Worm (Caenorhabditis elegans): ENCODE data around the gene srg-8.

Gene srg-8

ce11 chrIII:6207881-6208280 lies 46.8 kb downstream of the srg-8 start, which contains the start of gene C23G10.2:
TSS of gene C23G10.2 (plus strand) at chrIII:6208064.
- TF ChIP-seq zag-1 (tag; optimal IDR thresholded peaks at IDR 0.05): no peak
- TF ChIP-seq ctbp-1 (GFP tag; IDR thresholded peaks at IDR 0.05): 0 out of 2 replicates have a peak, but pooled peaks have one; percentile 39
- 0 out of 2 replicates have a peak, but pooled peaks have one; percentile 25 for TF ChIP-seq Y75B8A.6 (GFP tag; IDR thresholded peaks at IDR 0.05)
- no peak for TF ChIP-seq pqm-1 (tag; optimal IDR thresholded peaks at IDR 0.05)
- no peak for TF ChIP-seq nhr-11 (tag; optimal IDR thresholded peaks at IDR 0.05)
- TF ChIP-seq mes-2 (tag; optimal IDR thresholded peaks at IDR 0.05; ENCODE audit: poor library complexity, severe bottlenecking): peak; percentile 24
- TF ChIP-seq mxl-3 (GFP tag; optimal IDR thresholded peaks at IDR 0.05): peak; percentile 24
- TF ChIP-seq F49E8.2 (tag; optimal IDR thresholded peaks at IDR 0.05; ENCODE audit: borderline replicate concordance): peak; percentile 43
- peak; percentile 4; the same call in 1 of the 2 replicates for TF ChIP-seq vab-7 (GFP tag; IDR thresholded peaks at IDR 0.05)
- TF ChIP-seq lin-38 (GFP tag; IDR thresholded peaks at IDR 0.05): peak; percentile 34; the same call in 1 of the 2 replicates
- 0 out of 2 replicates have a peak, but pooled peaks have one; percentile 42 for TF ChIP-seq egl-43 (GFP tag; IDR thresholded peaks at IDR 0.05)
- TF ChIP-seq gei-8 (GFP tag; optimal IDR thresholded peaks at IDR 0.05): no peak
- TF ChIP-seq nhr-28 (tag; optimal IDR thresholded peaks at IDR 0.05): peak; percentile 20
- TF ChIP-seq nhr-41 (GFP tag; IDR thresholded peaks at IDR 0.05): 0 out of 2 replicates have a peak, but pooled peaks have one; percentile 13
- peak; percentile 78 for TF ChIP-seq ama-1 (optimal IDR thresholded peaks at IDR 0.05)
- TF ChIP-seq arid-1 (GFP tag; conservative IDR thresholded peaks at IDR 0.05): 0 out of 2 replicates have a peak, but pooled peaks have one; percentile 16
- TF ChIP-seq F44E2.7 (GFP tag; IDR thresholded peaks at IDR 0.05): 0 out of 2 replicates have a peak, but pooled peaks have one; percentile 7
- TF ChIP-seq daf-19 (GFP tag; conservative IDR thresholded peaks at IDR 0.05): no peak
- TF ChIP-seq lir-3 (tag; optimal IDR thresholded peaks at IDR 0.05): no peak
- 0 out of 2 replicates have a peak, but pooled peaks have one; percentile 7 for TF ChIP-seq T26A8.4 (GFP tag; IDR thresholded peaks at IDR 0.05)
- TF ChIP-seq Y48G9A.11 (GFP tag; IDR thresholded peaks at IDR 0.05): peak; percentile 51; the same call in 1 of the 2 replicates

ce11 chrIII:6207046-6207445 lies 47.6 kb downstream of the srg-8 start:
- TF ChIP-seq saeg-2 (GFP tag; IDR thresholded peaks at IDR 0.05): 0 out of 2 replicates have a peak, but pooled peaks have one; percentile 18
- no peak for TF ChIP-seq mxl-2 (GFP tag; conservative IDR thresholded peaks at IDR 0.05)
- TF ChIP-seq zfp-3 (GFP tag; conservative IDR thresholded peaks at IDR 0.05): no peak
- TF ChIP-seq hmg-1.1 (GFP tag; IDR thresholded peaks at IDR 0.05): no peak
- TF ChIP-seq unc-130 (GFP tag; optimal IDR thresholded peaks at IDR 0.05): no peak
- TF ChIP-seq pha-4 (GFP tag; IDR thresholded peaks at IDR 0.05): no peak
- no peak for TF ChIP-seq pha-4 (tag; optimal IDR thresholded peaks at IDR 0.05)
- no peak for TF ChIP-seq unc-62 (GFP tag; optimal IDR thresholded peaks at IDR 0.05 in 1 of 2)
- TF ChIP-seq unc-62 (tag; optimal IDR thresholded peaks at IDR 0.05): no peak
- TF ChIP-seq dmd-8 (GFP tag; IDR thresholded peaks at IDR 0.05): 0 out of 2 replicates have a peak, but pooled peaks have one; percentile 4

- TF ChIP-seq jun-1 (tag; optimal IDR thresholded peaks at IDR 0.05): no peak
- TF ChIP-seq R02D3.7 (tag; optimal IDR thresholded peaks at IDR 0.05): no peak
- TF ChIP-seq ztf-11 (tag; optimal IDR thresholded peaks at IDR 0.05): no peak
- TF ChIP-seq dpl-1 (GFP tag; optimal IDR thresholded peaks at IDR 0.05): peak; percentile 82
- peak; percentile 69 for TF ChIP-seq lin-38 (GFP tag; IDR thresholded peaks at IDR 0.05)
- TF ChIP-seq dve-1 (tag; optimal IDR thresholded peaks at IDR 0.05; ENCODE audit: insufficient read depth): peak; percentile 91
- no peak for TF ChIP-seq mdt-29 (GFP tag; IDR thresholded peaks at IDR 0.05)
- peak; percentile 61 for TF ChIP-seq nhr-11 (tag; optimal IDR thresholded peaks at IDR 0.05)
- no peak for TF ChIP-seq nhr-41 (GFP tag; IDR thresholded peaks at IDR 0.05)
- peak; percentile 74 for TF ChIP-seq hmg-1.1 (GFP tag; IDR thresholded peaks at IDR 0.05)
- TF ChIP-seq egl-43 (GFP tag; IDR thresholded peaks at IDR 0.05): no peak
- TF ChIP-seq sdz-12 (GFP tag; optimal IDR thresholded peaks at IDR 0.05): no peak
- TF ChIP-seq skn-1 (tag; optimal IDR thresholded peaks at IDR 0.05): no peak
- no peak for TF ChIP-seq zip-11 (GFP tag; IDR thresholded peaks at IDR 0.05)
- TF ChIP-seq saeg-2 (GFP tag; IDR thresholded peaks at IDR 0.05): no peak
- TF ChIP-seq F37D6.2 (tag; optimal IDR thresholded peaks at IDR 0.05): no peak
- TF ChIP-seq F49E8.2 (tag; optimal IDR thresholded peaks at IDR 0.05; ENCODE audit: borderline replicate concordance): no peak
- no peak for TF ChIP-seq duxl-1 (tag; optimal IDR thresholded peaks at IDR 0.05; ENCODE audit: poor library complexity)
- TF ChIP-seq tra-1 (GFP tag; IDR thresholded peaks at IDR 0.05): no peak
- TF ChIP-seq madf-9 (GFP tag; conservative IDR thresholded peaks at IDR 0.05): no peak
- peak; percentile 66 to 92 for TF ChIP-seq lsy-2 (tag; optimal IDR thresholded peaks at IDR 0.05)
- TF ChIP-seq mdl-1 (tag; optimal IDR thresholded peaks at IDR 0.05): peak in 1 of 2 experiments; percentile 68
Measured at ce11 chrIII:6206161-6206853, 48.3 kb downstream of the srg-8 start, which contains the start of the genes sna-3 and rps-3. TSS of gene sna-3 (minus strand) at chrIII:6206211. TSS of gene rps-3 (plus strand) at chrIII:6206803.

All from whole organism, L4 larva.